Worm (Caenorhabditis elegans) whole organism, L1 larva: ENCODE measurements around the gene pwp-1.

Source experiments
- C04F5.9 ChIP-seq: sonication (generic microtip); optimal IDR thresholded peaks from 2 replicates; lab custom pipeline; 2016; ENCODE audit warnings: missing genetic modification characterization, missing compliant biosample characterization
- C16A3.4 ChIP-seq: fragments of 150-350 bp; optimal IDR thresholded peaks from 2 replicates; lab custom pipeline; 2014; ENCODE audit warnings: missing biosample characterization, missing genetic modification characterization
- F16B12.6 ChIP-seq: fragments of 150-350 bp; optimal IDR thresholded peaks from 2 replicates; lab custom pipeline; 2014; ENCODE audit warnings: missing biosample characterization, missing genetic modification characterization
- Y116A8C.19 ChIP-seq: sonication (generic microtip); optimal IDR thresholded peaks from 2 replicates; lab custom pipeline; 2016; ENCODE audit warnings: missing compliant biosample characterization, missing genetic modification characterization, borderline replicate concordance
- aly-2 ChIP-seq: fragments of 150-350 bp; optimal IDR thresholded peaks from 2 replicates; lab custom pipeline; 2014; ENCODE audit warnings: missing biosample characterization, missing genetic modification characterization
- ama-1 ChIP-seq: fragments of 150-350 bp; optimal IDR thresholded peaks from 2 replicates; lab custom pipeline; 2014
- blmp-1 ChIP-seq: fragments of 150-350 bp; optimal IDR thresholded peaks from 2 replicates; lab custom pipeline; 2014; ENCODE audit warnings: missing biosample characterization, missing genetic modification characterization
- ceh-8 ChIP-seq: fragments of 200-800 bp; sonication (Bioruptor generic); optimal IDR thresholded peaks from 2 replicates; lab custom pipeline; 2018; ENCODE audit warnings: mild to moderate bottlenecking, missing genetic modification characterization, moderate library complexity, missing compliant biosample characterization
- ceh-82 ChIP-seq, 3 experiments: fragments of 150-350 bp in 1 of 3; sonication (generic microtip) in 2 of 3; optimal IDR thresholded peaks; 2 replicates each; lab custom pipeline; 2014 to 2017; ENCODE audit warnings: missing biosample characterization in 3 of 3, missing genetic modification characterization in 3 of 3
- ceh-88 ChIP-seq: fragments of 200-800 bp; sonication (Bioruptor generic); IDR thresholded peaks from 2 replicates; pipeline ENCODE4 v1.3.6; 2022; ENCODE audit warnings: missing genetic modification characterization, missing compliant biosample characterization
- dpl-1 ChIP-seq, 3 experiments: fragments of 150-350 bp in 2 of 3; sonication (generic microtip) in 1 of 3; optimal IDR thresholded peaks; 2 replicates each; lab custom pipeline; 2014 to 2017; ENCODE audit warnings: missing biosample characterization in 3 of 3, missing genetic modification characterization in 3 of 3, missing genetic modification reagents in 3 of 3
- efl-1 ChIP-seq, 4 experiments: fragments of 150-350 bp; optimal IDR thresholded peaks in 3 of 4; peaks in 1 of 4; 1 replicate in 1 of 4; 2 replicates in 3 of 4; lab custom pipeline; 2014; ENCODE audit warnings: missing biosample characterization in 2 of 4, missing genetic modification characterization in 2 of 4, missing genetic modification reagents in 2 of 4
- egl-27 ChIP-seq, 2 experiments: fragments of 150-350 bp in 1 of 2; sonication (generic microtip); optimal IDR thresholded peaks; 3 replicates each; lab custom pipeline; 2017 to 2018; ENCODE audit warnings: missing biosample characterization in 2 of 2, missing genetic modification characterization in 2 of 2, missing genetic modification reagents in 2 of 2
- fkh-8 ChIP-seq: sonication (generic microtip); optimal IDR thresholded peaks from 2 replicates; lab custom pipeline; 2016; ENCODE audit warnings: mild to moderate bottlenecking, missing genetic modification characterization, missing compliant biosample characterization
- fos-1 ChIP-seq: fragments of 150-350 bp; optimal IDR thresholded peaks from 2 replicates; lab custom pipeline; 2014; ENCODE audit warnings: missing biosample characterization, missing genetic modification characterization
- hlh-4 ChIP-seq: sonication (generic microtip); optimal IDR thresholded peaks from 2 replicates; lab custom pipeline; 2016; ENCODE audit warnings: mild to moderate bottlenecking, missing genetic modification characterization, missing compliant biosample characterization
- hpl-2 ChIP-seq: fragments of 150-350 bp; optimal IDR thresholded peaks from 2 replicates; lab custom pipeline; 2014; ENCODE audit warnings: missing biosample characterization, missing genetic modification reagents, missing genetic modification characterization
- isw-1 ChIP-seq: fragments of 200-800 bp; sonication (Bioruptor generic); IDR thresholded peaks from 2 replicates; pipeline ENCODE4 v1.3.6; 2022; ENCODE audit warnings: missing genetic modification characterization, missing compliant biosample characterization
- lin-15B ChIP-seq: fragments of 150-350 bp; sonication (generic microtip); optimal IDR thresholded peaks from 3 replicates; lab custom pipeline; 2014; ENCODE audit warnings: missing biosample characterization, missing genetic modification characterization
- lin-35 ChIP-seq, 2 experiments: fragments of 150-350 bp; optimal IDR thresholded peaks; 2 replicates each; lab custom pipeline; 2014; ENCODE audit warnings: missing biosample characterization in 2 of 2, missing genetic modification characterization in 2 of 2, missing genetic modification reagents in 2 of 2
- lin-39 ChIP-seq: fragments of 150-350 bp; optimal IDR thresholded peaks from 2 replicates; lab custom pipeline; 2014; ENCODE audit warnings: missing biosample characterization, missing genetic modification reagents, missing genetic modification characterization
- lsy-2 ChIP-seq, 2 experiments: fragments of 150-350 bp; optimal IDR thresholded peaks; 2 replicates each; lab custom pipeline; 2014; ENCODE audit warnings: missing biosample characterization in 2 of 2, missing genetic modification characterization in 2 of 2
- mef-2 ChIP-seq: fragments of 150-350 bp; optimal IDR thresholded peaks from 2 replicates; lab custom pipeline; 2014; ENCODE audit warnings: missing biosample characterization, missing genetic modification characterization
- mep-1 ChIP-seq: fragments of 150-350 bp; optimal IDR thresholded peaks from 2 replicates; lab custom pipeline; 2014; ENCODE audit warnings: missing biosample characterization, missing genetic modification characterization
- nhr-11 ChIP-seq: fragments of 150-350 bp; optimal IDR thresholded peaks from 2 replicates; lab custom pipeline; 2014; ENCODE audit warnings: missing biosample characterization, missing genetic modification characterization
- nhr-12 ChIP-seq: sonication (generic microtip); optimal IDR thresholded peaks from 2 replicates; lab custom pipeline; 2017; ENCODE audit warnings: missing biosample characterization, missing genetic modification characterization
- nhr-47 ChIP-seq: sonication (generic microtip); optimal IDR thresholded peaks from 2 replicates; lab custom pipeline; 2016; ENCODE audit warnings: mild to moderate bottlenecking, missing genetic modification characterization, moderate library complexity, missing compliant biosample characterization
- nhr-71 ChIP-seq: sonication (generic microtip); optimal IDR thresholded peaks from 2 replicates; lab custom pipeline; 2016; ENCODE audit warnings: mild to moderate bottlenecking, missing genetic modification characterization, moderate library complexity, missing compliant biosample characterization
- nhr-85 ChIP-seq: sonication (generic microtip); peaks from one replicate; lab custom pipeline; 2016; ENCODE audit warnings: missing genetic modification characterization, inconsistent platforms, missing compliant biosample characterization
- nhr-90 ChIP-seq: sonication (generic microtip); optimal IDR thresholded peaks from 2 replicates; lab custom pipeline; 2016; ENCODE audit warnings: mild to moderate bottlenecking, missing genetic modification characterization, missing compliant biosample characterization; ENCODE audit not compliant: poor library complexity
- pag-3 ChIP-seq: sonication (generic microtip); optimal IDR thresholded peaks from 2 replicates; lab custom pipeline; 2017; ENCODE audit warnings: missing genetic modification characterization, mild to moderate bottlenecking, missing compliant biosample characterization, antibody characterized with exemption, borderline replicate concordance; ENCODE audit not compliant: insufficient read depth
- rnt-1 ChIP-seq: sonication (generic microtip); optimal IDR thresholded peaks from 2 replicates; lab custom pipeline; 2016; ENCODE audit warnings: mild to moderate bottlenecking, missing genetic modification characterization, moderate library complexity, missing compliant biosample characterization
- skn-1 ChIP-seq: fragments of 150-350 bp; optimal IDR thresholded peaks from 2 replicates; lab custom pipeline; 2014; ENCODE audit warnings: missing biosample characterization, missing genetic modification characterization
- snu-23 ChIP-seq: sonication (generic microtip); optimal IDR thresholded peaks from 2 replicates; lab custom pipeline; 2016; ENCODE audit warnings: missing genetic modification characterization, missing compliant biosample characterization
- sup-37 ChIP-seq: fragments of 200-800 bp; sonication (Bioruptor generic); optimal IDR thresholded peaks from 2 replicates; lab custom pipeline; 2018; ENCODE audit warnings: mild to moderate bottlenecking, missing genetic modification characterization, missing compliant biosample characterization
- swsn-7 ChIP-seq: sonication (generic microtip); optimal IDR thresholded peaks from 2 replicates; lab custom pipeline; 2016; ENCODE audit warnings: missing genetic modification characterization, missing compliant biosample characterization
- unc-130 ChIP-seq: fragments of 150-350 bp; optimal IDR thresholded peaks from 2 replicates; lab custom pipeline; 2017; ENCODE audit warnings: missing biosample characterization, missing genetic modification characterization, inconsistent platforms
- unc-30 ChIP-seq: sonication (generic microtip); optimal IDR thresholded peaks from 2 replicates; lab custom pipeline; 2017; ENCODE audit warnings: missing biosample characterization, missing genetic modification characterization
- unc-62 ChIP-seq: fragments of 150-350 bp; optimal IDR thresholded peaks from 2 replicates; lab custom pipeline; 2014; ENCODE audit warnings: missing biosample characterization, missing genetic modification reagents, missing genetic modification characterization
- zag-1 ChIP-seq: fragments of 150-350 bp; optimal IDR thresholded peaks from 2 replicates; lab custom pipeline; 2014; ENCODE audit warnings: missing biosample characterization, missing genetic modification characterization
- ztf-11 ChIP-seq, 2 experiments: sonication (generic microtip); optimal IDR thresholded peaks; 2 replicates each; lab custom pipeline; 2016 to 2017; ENCODE audit warnings: missing genetic modification characterization in 2 of 2, missing biosample characterization in 1 of 2, missing compliant biosample characterization in 1 of 2

Gene pwp-1

DNA sequence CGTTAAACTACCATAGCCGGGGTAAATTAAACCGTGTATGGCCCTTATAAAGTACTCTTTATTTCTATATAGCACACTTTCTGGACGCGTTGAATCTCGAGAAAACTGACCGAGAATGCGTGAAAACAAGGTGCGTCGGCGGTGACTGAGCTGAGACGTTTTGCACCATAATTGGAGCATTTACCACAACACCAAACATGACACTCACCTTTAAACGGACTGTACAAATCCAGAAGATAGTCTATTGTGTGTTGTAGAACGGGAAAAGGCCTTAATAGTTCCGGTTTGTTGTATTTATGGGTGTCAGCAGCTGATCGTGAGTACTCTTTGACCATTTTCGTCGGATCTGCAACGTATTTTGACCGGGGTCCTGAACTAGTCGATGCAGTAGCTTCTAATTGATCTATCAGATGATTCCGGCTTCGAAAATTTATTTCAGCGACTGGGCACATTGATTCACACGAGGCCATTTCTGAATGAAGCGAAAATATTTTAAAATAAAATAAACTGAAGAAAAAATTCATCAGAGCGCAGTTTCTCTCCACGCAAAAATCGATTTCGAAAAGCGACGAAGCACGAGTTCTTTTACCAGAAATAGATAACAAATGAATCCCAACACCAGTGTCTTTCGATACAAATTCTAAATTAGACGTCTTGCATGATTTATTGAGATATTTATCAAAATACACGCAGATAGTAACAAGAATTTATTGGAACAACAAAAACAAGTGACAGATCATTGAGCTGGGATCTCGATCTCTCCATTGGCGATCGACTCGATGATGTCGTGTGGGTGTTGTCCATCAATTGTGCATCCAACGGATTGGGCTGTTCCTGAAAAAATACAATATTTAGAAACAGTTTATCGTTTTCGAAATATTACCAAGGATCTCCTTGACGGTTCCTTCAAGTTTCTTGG, 2.8 kb upstream of the pwp-1 start, which contains the start of gene tag-115:
TSS of gene tag-115 (minus strand) at position 472 of the 919 bp plus-strand sequence.
- TF ChIP-seq blmp-1 (no peak), unc-62 (GFP tag; lab: Kevin White, UChicago) (no peak), sup-37 (GFP tag; lab: Kevin White, UChicago) (no peak), snu-23 (GFP tag; lab: Kevin White, UChicago) (no peak), pag-3 (no peak), isw-1 (GFP tag; lab: Robert Waterston, UW) (no peak), ceh-88 (no peak), ztf-11 (tag; optimal IDR thresholded peaks at IDR 0.05; lab: Kevin White, UChicago) (no peak), efl-1 (optimal IDR thresholded peaks at IDR 0.05; lab: Kevin White, UChicago) (peak; percentile 8 to 17), efl-1 (GFP tag; optimal IDR thresholded peaks at IDR 0.05 in 1 of 2; lab: Kevin White, UChicago) (no peak), aly-2 (tag; lab: Kevin White, UChicago) (peak; percentile 21), C04F5.9 (no peak), F16B12.6 (tag; lab: Kevin White, UChicago) (no peak), Y116A8C.19 (no peak), ama-1 (peak; percentile 57), nhr-85 (tag; lab: Kevin White, UChicago) (peak; percentile 37), lin-39 (tag; lab: Kevin White, UChicago) (no peak), unc-30 (no peak), swsn-7 (peak; percentile 18), hpl-2 (no peak), ceh-8 (GFP tag; lab: Kevin White, UChicago) (no peak), C16A3.4 (no peak), lsy-2 (tag; optimal IDR thresholded peaks at IDR 0.05; lab: Kevin White, UChicago) (peak; percentile 12 to 64), nhr-47 (peak; percentile 37), nhr-90 (tag; lab: Kevin White, UChicago) (peak; percentile 10), lin-35 (GFP tag; optimal IDR thresholded peaks at IDR 0.05; lab: Kevin White, UChicago) (peak in 1 of 2 experiments; percentile 50), rnt-1 (tag; lab: Kevin White, UChicago) (peak; percentile 9), zag-1 (tag; lab: Kevin White, UChicago) (no peak), nhr-71 (tag; lab: Kevin White, UChicago) (peak; percentile 43), mep-1 (tag; lab: Kevin White, UChicago) (no peak), nhr-12 (no peak), egl-27 (tag; optimal IDR thresholded peaks at IDR 0.05; lab: Kevin White, UChicago) (no peak), nhr-11 (tag; lab: Kevin White, UChicago) (no peak), skn-1 (tag; lab: Kevin White, UChicago) (no peak)

DNA sequence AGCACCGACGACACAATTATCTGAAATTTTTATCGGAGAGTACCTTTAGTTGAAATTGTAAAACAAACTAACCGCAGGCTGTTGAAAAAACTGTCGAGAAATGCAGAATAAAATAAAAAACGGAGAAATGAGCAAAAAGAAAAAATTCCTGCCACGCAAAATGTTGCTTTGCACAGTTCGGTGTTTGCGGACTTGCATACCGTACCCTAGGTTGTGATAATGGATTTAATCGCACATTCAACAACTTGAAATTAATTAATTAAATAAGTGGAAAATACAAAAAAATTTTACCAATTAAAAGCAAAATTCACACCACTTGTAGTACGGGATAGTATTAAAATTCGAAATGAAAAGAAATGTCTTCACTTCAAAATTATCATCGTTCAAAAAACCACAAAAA, 5.0 kb downstream of the pwp-1 start:
- peak; percentile 35 for TF ChIP-seq nhr-71 (tag; lab: Kevin White, UChicago)
- peak; percentile 15 to 68 (median 40) for TF ChIP-seq dpl-1 (GFP tag; optimal IDR thresholded peaks at IDR 0.05; lab: Kevin White, UChicago)
- TF ChIP-seq efl-1 (optimal IDR thresholded peaks at IDR 0.05; lab: Kevin White, UChicago) = peak; percentile 51 to 59
- peak; percentile 65 to 82 for TF ChIP-seq efl-1 (GFP tag; optimal IDR thresholded peaks at IDR 0.05 in 1 of 2; lab: Kevin White, UChicago)
- TF ChIP-seq swsn-7 = peak; percentile 11
- peak; percentile 63 for TF ChIP-seq mep-1 (tag; lab: Kevin White, UChicago)
- no peak for TF ChIP-seq fos-1 (tag; lab: Kevin White, UChicago)
- TF ChIP-seq lsy-2 (tag; optimal IDR thresholded peaks at IDR 0.05; lab: Kevin White, UChicago) = peak; percentile 95 to 99
- no peak for TF ChIP-seq ceh-88
- TF ChIP-seq snu-23 (GFP tag; lab: Kevin White, UChicago) = peak; percentile 55
- TF ChIP-seq blmp-1 = peak; percentile 63
- peak; percentile 6 for TF ChIP-seq skn-1 (tag; lab: Kevin White, UChicago)
- TF ChIP-seq nhr-47 = peak; percentile 1
- peak; percentile 68 for TF ChIP-seq C16A3.4
- TF ChIP-seq ceh-82 (tag; optimal IDR thresholded peaks at IDR 0.05; lab: Kevin White, UChicago) = peak in 1 of 3 experiments; percentile 37
- peak; percentile 39 for TF ChIP-seq lin-15B
- TF ChIP-seq lin-35 (GFP tag; optimal IDR thresholded peaks at IDR 0.05; lab: Kevin White, UChicago) = peak; percentile 51 to 77
- TF ChIP-seq hlh-4 (tag; lab: Kevin White, UChicago) = no peak
- peak; percentile 34 for TF ChIP-seq fkh-8 (tag; lab: Kevin White, UChicago)
- TF ChIP-seq F16B12.6 (tag; lab: Kevin White, UChicago) = peak; percentile 94
- no peak for TF ChIP-seq mef-2 (tag; lab: Kevin White, UChicago)
- peak; percentile 79 for TF ChIP-seq unc-130 (tag; lab: Kevin White, UChicago)
